Worm (Caenorhabditis elegans) whole organism, L4 larva: ENCODE measurements around the gene C14E2.6.

Experiments
- F26F4.8 ChIP-seq: fragments of 200-800 bp; sonication (Bioruptor generic); conservative IDR thresholded peaks from 2 replicates; pipeline ENCODE4 v1.3.6; 2022; ENCODE audit warnings: missing genetic modification characterization, missing compliant biosample characterization
- ama-1 ChIP-seq: fragments of 150-350 bp; optimal IDR thresholded peaks from 2 replicates; lab custom pipeline; 2014; ENCODE audit warnings: inconsistent platforms, mixed read lengths
- nhr-76 ChIP-seq: fragments of 150-350 bp; optimal IDR thresholded peaks from 2 replicates; lab custom pipeline; 2014; ENCODE audit warnings: missing biosample characterization, missing genetic modification characterization
- skn-1 ChIP-seq: fragments of 150-350 bp; optimal IDR thresholded peaks from 2 replicates; lab custom pipeline; 2014; ENCODE audit warnings: missing biosample characterization, missing genetic modification characterization
- ztf-11 ChIP-seq: fragments of 150-350 bp; optimal IDR thresholded peaks from 2 replicates; lab custom pipeline; 2014; ENCODE audit warnings: missing biosample characterization, missing genetic modification characterization

DNA sequence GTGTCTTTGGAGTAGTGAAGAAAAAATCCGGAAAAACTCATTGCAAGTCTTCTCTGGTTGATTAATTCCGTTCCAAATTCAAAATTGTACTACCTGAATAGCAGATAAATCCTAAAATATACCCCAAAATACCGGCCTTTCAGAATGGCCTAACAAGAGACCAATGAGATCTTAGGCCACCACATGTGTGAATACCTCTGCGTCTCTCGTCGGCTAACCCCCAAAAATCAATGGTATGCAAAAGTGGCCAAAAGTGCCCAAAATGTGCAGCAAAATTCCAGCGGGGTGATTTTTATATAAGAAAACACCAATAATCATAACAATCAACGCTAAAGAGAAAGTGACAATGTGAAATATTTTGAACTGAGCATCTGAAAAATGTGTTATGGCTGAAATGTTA, 23.8 kb upstream of the C14E2.6 start, which contains the start of gene T26C11.9:
- TF ChIP-seq skn-1 (tag; lab: Kevin White, UChicago): no peak
- no peak for TF ChIP-seq ama-1 (lab: Kevin White, UChicago)
- no peak for TF ChIP-seq ztf-11 (tag; lab: Kevin White, UChicago)
- TF ChIP-seq nhr-76: no peak
- TF ChIP-seq F26F4.8: no peak
